Worm (Caenorhabditis elegans): Measurements from ENCODE around the gene tbc-17.

- TF ChIP-seq him-1 (tag; optimal IDR thresholded peaks at IDR 0.05) (no peak), W03F9.2 (tag; optimal IDR thresholded peaks at IDR 0.05) (no peak)
Measured at ce11 chrII:12665019-12665418, 29.2 kb upstream of the tbc-17 start.
